Worm (Caenorhabditis elegans): ENCODE data around the gene F21D5.5.

DNA sequence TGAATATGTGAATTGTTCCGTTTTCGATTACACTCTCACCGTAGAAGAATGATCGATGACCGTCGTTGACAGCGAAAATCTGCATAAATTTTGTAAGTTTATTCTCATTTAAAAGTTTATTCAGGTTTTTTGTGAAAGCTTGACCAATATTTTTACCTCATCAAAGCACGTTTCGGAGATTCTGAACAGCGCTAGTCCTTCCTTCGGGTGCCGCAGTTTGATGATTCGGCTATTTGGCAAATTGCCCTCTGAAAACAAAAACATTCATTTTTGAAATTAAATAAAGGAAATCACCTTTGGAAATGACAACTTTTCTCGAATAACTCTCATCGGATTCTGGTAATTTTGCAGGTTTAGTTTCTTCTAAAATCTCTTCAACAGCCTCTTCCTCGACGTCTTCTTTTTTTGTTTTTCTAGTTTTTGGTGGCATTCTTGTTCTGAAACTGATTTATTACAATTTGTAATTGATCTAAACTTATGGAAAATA, 1.8 kb upstream of the F21D5.5 start, which contains the start of gene F21D5.6:
- TF ChIP-seq hmg-20 (GFP tag; IDR thresholded peaks at IDR 0.05) (no peak), unc-62 (GFP tag; optimal IDR thresholded peaks at IDR 0.05) (no peak), pbrm-1 (GFP tag; IDR thresholded peaks at IDR 0.05) (no peak), ets-4 (GFP tag; optimal IDR thresholded peaks at IDR 0.05) (no peak), ama-1 (optimal IDR thresholded peaks at IDR 0.05) (no peak), ama-1 (GFP tag; optimal IDR thresholded peaks at IDR 0.05) (no peak), snpc-4 (GFP tag; optimal IDR thresholded peaks at IDR 0.05) (no peak), snpc-4 (tag; optimal IDR thresholded peaks at IDR 0.05) (no peak)

All from whole organism, young adult.